Fruit fly (Drosophila melanogaster): ENCODE measurements around the gene Pus7.

Gene Pus7

dm6 chr3L:8554024-8554642 lies 44.3 kb downstream of the Pus7 start (continued):
- TF ChIP-seq bigmax (GFP tag; optimal IDR thresholded peaks at IDR 0.05) (no peak), Ets97D (GFP tag; optimal IDR thresholded peaks at IDR 0.05) (no peak), CG12744 (GFP tag; optimal IDR thresholded peaks at IDR 0.05) (no peak), ara (GFP tag; IDR thresholded peaks at IDR 0.05) (0 out of 2 replicates have a peak, but pooled peaks have one; percentile 43), ci (GFP tag; IDR thresholded peaks at IDR 0.05) (peak; percentile 27; the same call in 1 of the 3 replicates), lilli (GFP tag; optimal IDR thresholded peaks at IDR 0.05) (no peak), CG12219 (GFP tag; optimal IDR thresholded peaks at IDR 0.05) (no peak), vvl (GFP tag; IDR thresholded peaks at IDR 0.05) (no peak), hkb (optimal IDR thresholded peaks at IDR 0.05) (no peak), hkb (GFP tag; IDR thresholded peaks at IDR 0.05) (0 out of 2 replicates have a peak, but pooled peaks have one; percentile 17), B-H2 (GFP tag; optimal IDR thresholded peaks at IDR 0.05) (no peak), CG9817 (tag; optimal IDR thresholded peaks at IDR 0.05) (no peak), MTF-1 (GFP tag; optimal IDR thresholded peaks at IDR 0.05; ENCODE audit: borderline replicate concordance) (no peak), CG6254 (GFP tag; optimal IDR thresholded peaks at IDR 0.05) (no peak), CG4424 (GFP tag; optimal IDR thresholded peaks at IDR 0.05) (no peak), CG12104 (GFP tag; optimal IDR thresholded peaks at IDR 0.05) (no peak), CG16813 (GFP tag; IDR thresholded peaks at IDR 0.05; ENCODE audit: partially characterized antibody) (no peak), Sry-β (GFP tag; optimal IDR thresholded peaks at IDR 0.05) (no peak), ap (GFP tag; IDR thresholded peaks at IDR 0.05) (no peak), pho (GFP tag; optimal IDR thresholded peaks at IDR 0.05) (no peak), CG1024 (GFP tag; IDR thresholded peaks at IDR 0.05) (no peak), twi (tag; optimal IDR thresholded peaks at IDR 0.05) (peak; percentile 83), fd102C (GFP tag; optimal IDR thresholded peaks at IDR 0.05) (no peak), Awh (GFP tag; IDR thresholded peaks at IDR 0.05) (no peak), Med (GFP tag) (peak; percentile 76), tll (GFP tag; optimal IDR thresholded peaks at IDR 0.05) (peak in 1 of 2 experiments; percentile 23), D (optimal IDR thresholded peaks at IDR 0.05) (no peak), D (GFP tag; optimal IDR thresholded peaks at IDR 0.05) (no peak), yki (optimal IDR thresholded peaks at IDR 0.05) (no peak), HmgD (GFP tag; optimal IDR thresholded peaks at IDR 0.05) (no peak), Hr78 (GFP tag; optimal IDR thresholded peaks at IDR 0.05) (no peak), Lim3 (GFP tag; IDR thresholded peaks at IDR 0.05) (no peak), ssp (GFP tag; IDR thresholded peaks at IDR 0.05) (no peak), Hey (tag; optimal IDR thresholded peaks at IDR 0.05) (no peak), Blimp-1 (GFP tag; optimal IDR thresholded peaks at IDR 0.05) (peak; percentile 72), Doc2 (GFP tag; IDR thresholded peaks at IDR 0.05) (no peak), pita (GFP tag; optimal IDR thresholded peaks at IDR 0.05) (no peak), H2.0 (GFP tag; IDR thresholded peaks at IDR 0.05) (no peak), Neu2 (GFP tag; optimal IDR thresholded peaks at IDR 0.05; ENCODE audit: borderline replicate concordance) (no peak), CG9215 (GFP tag; IDR thresholded peaks at IDR 0.05) (no peak), CG6175 (GFP tag; IDR thresholded peaks at IDR 0.05) (no peak), CG7786 (GFP tag; optimal IDR thresholded peaks at IDR 0.05) (no peak), Six4 (GFP tag; optimal IDR thresholded peaks at IDR 0.05) (no peak), mirr (GFP tag; optimal IDR thresholded peaks at IDR 0.05) (peak; percentile 49), unpg (GFP tag; optimal IDR thresholded peaks at IDR 0.05) (no peak), Pdp1 (GFP tag; optimal IDR thresholded peaks at IDR 0.05) (peak in 1 of 2 experiments; percentile 62), cas (GFP tag; IDR thresholded peaks at IDR 0.05) (no peak), Optix (GFP tag; IDR thresholded peaks at IDR 0.05) (no peak), unc-4 (GFP tag; IDR thresholded peaks at IDR 0.05; ENCODE audit: partially characterized antibody) (no peak), sd (tag; optimal IDR thresholded peaks at IDR 0.05) (peak; percentile 68), CG13123 (GFP tag; optimal IDR thresholded peaks at IDR 0.05) (no peak)

All from whole organism, embryonic.